Fruit fly (Drosophila melanogaster): Measurements from ENCODE around the gene CG6738.
A peak's percentile ranks its signal among the peaks of the same experiment; 100 is the strongest.

Gene CG6738

DNA sequence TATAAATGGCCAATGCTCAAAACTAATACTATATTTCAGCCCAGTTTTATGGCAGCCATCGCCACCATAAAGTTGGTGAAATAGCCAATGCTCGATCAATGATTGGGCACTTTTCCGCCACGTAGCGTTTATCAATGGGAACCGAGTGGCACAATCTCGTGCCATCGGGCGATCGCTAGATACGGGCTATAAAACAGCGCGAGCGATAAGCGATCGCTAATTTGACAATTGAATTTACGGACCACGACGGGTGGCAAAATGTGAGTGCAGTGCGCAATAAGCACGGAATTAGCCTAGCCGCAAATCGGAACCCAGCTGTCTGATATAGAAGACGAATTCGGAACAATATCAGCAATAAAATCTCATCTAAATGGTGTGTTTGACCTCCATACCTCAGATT, 40.9 kb downstream of the CG6738 start:
- TF ChIP-seq rn (GFP tag; IDR thresholded peaks at IDR 0.05) (no peak), CG8159 (tag; optimal IDR thresholded peaks at IDR 0.05) (no peak), EcR (GFP tag; optimal IDR thresholded peaks at IDR 0.05) (no peak), CG9948 (tag; optimal IDR thresholded peaks at IDR 0.05) (no peak), fd96Ca (GFP tag; IDR thresholded peaks at IDR 0.05) (no peak), CG4496 (GFP tag; IDR thresholded peaks at IDR 0.05) (no peak), CG15710 (tag; optimal IDR thresholded peaks at IDR 0.05) (no peak), Pif1A (GFP tag; optimal IDR thresholded peaks at IDR 0.05) (no peak), Pif1B (GFP tag; optimal IDR thresholded peaks at IDR 0.05) (no peak), CG8301 (tag; optimal IDR thresholded peaks at IDR 0.05) (no peak), CG14655 (GFP tag; optimal IDR thresholded peaks at IDR 0.05) (no peak), Snoo (tag; optimal IDR thresholded peaks at IDR 0.05) (no peak), D1 (tag; optimal IDR thresholded peaks at IDR 0.05) (no peak), CG34367 (tag; optimal IDR thresholded peaks at IDR 0.05) (no peak), CG10348 (GFP tag; IDR thresholded peaks at IDR 0.05) (no peak), gl (tag; optimal IDR thresholded peaks at IDR 0.05) (no peak), CG13204 (GFP tag; optimal IDR thresholded peaks at IDR 0.05) (no peak), CG32121 (GFP tag; IDR thresholded peaks at IDR 0.05) (no peak)

DNA sequence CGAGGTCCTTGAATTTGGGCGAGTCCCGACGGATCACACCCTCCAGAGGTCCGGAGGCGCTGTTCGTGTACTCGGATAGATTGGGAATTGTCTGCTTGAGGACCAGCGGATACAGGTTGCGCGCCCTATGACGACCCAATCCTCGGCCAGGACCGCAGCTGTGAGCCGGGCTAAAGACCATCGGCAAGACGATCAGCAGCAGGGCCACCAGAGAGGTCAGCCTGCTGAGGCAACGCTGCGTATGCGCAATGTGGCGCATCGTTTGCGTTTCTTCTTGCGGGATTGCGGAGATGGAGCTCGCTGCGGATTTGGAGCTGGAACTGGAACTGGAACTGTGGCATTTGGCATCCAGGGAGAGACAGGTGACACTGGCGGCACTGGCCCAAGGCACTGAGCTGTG, 41.8 kb downstream of the CG6738 start:
- TF ChIP-seq fd96Ca (GFP tag; IDR thresholded peaks at IDR 0.05), result no peak
- TF ChIP-seq CG15710 (tag; optimal IDR thresholded peaks at IDR 0.05), result no peak
- TF ChIP-seq CG10348 (GFP tag; IDR thresholded peaks at IDR 0.05), result no peak
- no peak for TF ChIP-seq CG34367 (tag; optimal IDR thresholded peaks at IDR 0.05)
- no peak for TF ChIP-seq rn (GFP tag; IDR thresholded peaks at IDR 0.05)

DNA sequence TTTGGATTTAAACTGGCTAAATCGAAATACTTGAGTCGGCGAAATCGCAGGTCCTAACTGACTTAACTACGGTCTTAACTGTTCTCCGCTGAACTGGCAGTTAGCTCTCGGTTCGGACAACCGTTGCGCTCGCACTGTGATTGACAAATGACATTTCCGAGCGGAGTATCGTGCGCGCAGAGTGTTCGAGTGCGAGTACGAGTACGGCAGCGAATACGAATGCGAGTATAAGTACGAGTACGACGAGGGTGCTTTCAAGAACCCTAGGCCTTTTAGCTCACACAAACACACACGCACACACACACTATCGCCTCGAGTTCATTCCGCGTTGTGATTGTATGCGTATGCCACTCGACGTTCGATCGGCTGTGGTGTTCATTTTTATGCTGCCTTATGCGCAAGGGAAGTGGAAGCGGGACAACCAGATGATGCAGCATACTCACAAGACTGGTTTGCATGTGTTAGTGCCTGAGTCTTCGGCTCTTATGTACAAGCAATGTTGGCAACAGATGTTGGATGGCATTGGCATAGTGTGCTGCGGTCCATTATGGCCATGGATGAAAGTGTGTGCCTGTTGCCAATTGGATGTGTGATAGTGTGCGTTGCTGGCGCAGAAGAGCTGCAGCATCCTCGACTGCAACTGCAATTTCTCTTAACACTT, 42.5 kb downstream of the CG6738 start, which contains the start of gene hh:
Gene hh (minus strand): TSS at position 229 of the 661 bp plus-strand sequence.
- TF ChIP-seq CG17806 (tag; optimal IDR thresholded peaks at IDR 0.05), result no peak
- TF ChIP-seq CG4496 (GFP tag; IDR thresholded peaks at IDR 0.05), result 0 out of 3 replicates have a peak, but pooled peaks have one; percentile 49
- no peak for TF ChIP-seq CG34367 (tag; optimal IDR thresholded peaks at IDR 0.05)

DNA sequence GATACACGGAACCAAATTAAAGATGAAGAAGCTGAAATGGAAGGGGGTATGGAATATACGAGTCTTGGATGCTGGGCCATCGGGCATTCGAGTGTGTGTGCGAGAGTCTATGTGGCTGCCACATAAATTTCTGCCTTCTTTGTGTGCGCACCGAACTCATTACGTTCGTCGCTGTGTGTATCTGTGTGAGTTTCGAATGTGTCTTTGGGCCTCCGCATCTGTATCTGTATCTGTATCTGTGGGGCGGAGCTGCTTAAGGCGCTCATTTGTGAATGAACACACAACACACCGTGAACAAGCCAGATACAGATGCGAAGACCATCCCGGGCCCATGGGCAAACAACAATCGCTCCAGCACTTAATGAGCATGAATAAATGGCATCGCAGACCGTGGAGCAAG, 44.1 kb downstream of the CG6738 start:
- no peak for TF ChIP-seq CG32121 (GFP tag; IDR thresholded peaks at IDR 0.05)
- no peak for TF ChIP-seq CG12605 (GFP tag; IDR thresholded peaks at IDR 0.05)
- no peak for TF ChIP-seq gl (tag; optimal IDR thresholded peaks at IDR 0.05)
- no peak for TF ChIP-seq Pif1B (GFP tag; optimal IDR thresholded peaks at IDR 0.05)
- TF ChIP-seq D1 (tag; optimal IDR thresholded peaks at IDR 0.05), result no peak
- TF ChIP-seq CG9948 (tag; optimal IDR thresholded peaks at IDR 0.05), result no peak
- TF ChIP-seq CG13204 (GFP tag; optimal IDR thresholded peaks at IDR 0.05), result no peak
- no peak for TF ChIP-seq Snoo (tag; optimal IDR thresholded peaks at IDR 0.05)
- TF ChIP-seq CG8159 (tag; optimal IDR thresholded peaks at IDR 0.05), result no peak
- no peak for TF ChIP-seq CG34367 (tag; optimal IDR thresholded peaks at IDR 0.05)
- no peak for TF ChIP-seq CG14655 (GFP tag; optimal IDR thresholded peaks at IDR 0.05)
- no peak for TF ChIP-seq EcR (GFP tag; optimal IDR thresholded peaks at IDR 0.05)
- no peak for TF ChIP-seq CG15710 (tag; optimal IDR thresholded peaks at IDR 0.05)
- TF ChIP-seq Ets98B (GFP tag; IDR thresholded peaks at IDR 0.05), result no peak
- TF ChIP-seq CG10348 (GFP tag; IDR thresholded peaks at IDR 0.05), result no peak
- no peak for TF ChIP-seq Pif1A (GFP tag; optimal IDR thresholded peaks at IDR 0.05)
- TF ChIP-seq CG17806 (tag; optimal IDR thresholded peaks at IDR 0.05), result no peak
- no peak for TF ChIP-seq rn (GFP tag; IDR thresholded peaks at IDR 0.05)
- TF ChIP-seq CG4496 (GFP tag; IDR thresholded peaks at IDR 0.05), result no peak

DNA sequence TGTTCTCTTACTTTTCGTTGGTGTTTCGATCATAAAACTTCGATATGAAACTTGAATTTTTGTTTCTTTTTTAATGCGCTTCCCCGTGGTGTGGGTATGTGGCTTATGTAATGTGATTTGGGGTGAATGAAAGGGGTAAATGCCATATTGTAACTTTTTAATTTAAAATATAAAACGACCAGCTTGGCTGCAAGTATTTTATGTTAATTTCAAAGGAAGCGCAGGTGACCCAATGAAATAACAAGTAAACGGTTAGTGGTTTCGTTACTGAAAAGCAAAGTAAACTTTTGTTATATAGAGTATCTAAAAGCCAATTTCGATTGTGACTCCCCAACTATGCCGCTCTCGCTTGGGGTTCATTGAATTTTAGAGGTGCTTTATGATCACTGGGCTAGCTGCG, 45.3 kb downstream of the CG6738 start:
- peak; percentile 38 for TF ChIP-seq CG15710 (tag; optimal IDR thresholded peaks at IDR 0.05)
- TF ChIP-seq Pif1A (GFP tag; optimal IDR thresholded peaks at IDR 0.05), result no peak
- peak; percentile 25 for TF ChIP-seq EcR (GFP tag; optimal IDR thresholded peaks at IDR 0.05)
- TF ChIP-seq CG14655 (GFP tag; optimal IDR thresholded peaks at IDR 0.05), result peak; percentile 15
- peak; percentile 13 for TF ChIP-seq CG17806 (tag; optimal IDR thresholded peaks at IDR 0.05)
- no peak for TF ChIP-seq CG8301 (tag; optimal IDR thresholded peaks at IDR 0.05)

DNA sequence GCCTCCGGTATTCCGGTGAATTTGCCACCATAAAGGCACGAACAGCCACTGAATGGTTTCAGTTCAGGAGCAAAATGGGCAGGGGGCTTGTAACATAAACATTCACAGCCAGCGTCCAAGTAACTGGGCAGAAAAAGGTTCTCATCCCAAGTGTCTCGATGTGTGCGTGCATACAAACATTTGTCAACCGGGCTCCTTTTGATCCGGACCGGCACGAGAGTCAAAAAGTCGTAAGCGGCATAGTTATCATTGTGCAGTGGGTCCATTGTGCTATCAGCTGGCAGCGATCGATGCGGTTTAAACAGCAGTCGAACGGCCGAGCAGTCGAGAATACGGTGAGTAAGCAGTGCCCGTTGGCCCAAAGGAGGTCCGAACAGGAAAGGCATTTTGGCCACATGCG, 46.3 kb downstream of the CG6738 start:
- TF ChIP-seq CG4496 (GFP tag; IDR thresholded peaks at IDR 0.05), result no peak
- no peak for TF ChIP-seq CG32121 (GFP tag; IDR thresholded peaks at IDR 0.05)
- TF ChIP-seq Pif1A (GFP tag; optimal IDR thresholded peaks at IDR 0.05), result no peak
- TF ChIP-seq gl (tag; optimal IDR thresholded peaks at IDR 0.05), result no peak
- no peak for TF ChIP-seq CG34367 (tag; optimal IDR thresholded peaks at IDR 0.05)
- TF ChIP-seq EcR (GFP tag; optimal IDR thresholded peaks at IDR 0.05), result no peak

DNA sequence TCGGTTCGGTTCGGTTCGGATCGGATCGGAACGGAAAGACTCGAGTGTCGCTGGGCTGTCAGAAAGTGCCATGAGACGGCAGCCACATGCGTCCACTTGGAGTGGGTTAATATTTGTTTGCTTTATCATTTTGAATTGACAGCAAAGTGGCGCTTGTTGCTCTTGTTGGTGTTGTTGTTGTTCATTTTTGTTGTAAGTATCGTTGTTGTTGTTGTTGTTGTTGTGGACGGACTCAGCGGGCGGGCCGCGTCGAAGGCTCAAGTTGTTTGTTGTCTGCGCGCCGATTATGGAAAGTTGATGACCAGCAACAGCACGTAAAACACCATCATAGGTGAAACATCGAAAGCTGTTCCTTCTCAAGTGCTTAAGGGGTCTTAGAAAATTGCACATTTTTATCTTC, 47.7 kb downstream of the CG6738 start:
- TF ChIP-seq Ets98B (GFP tag; IDR thresholded peaks at IDR 0.05) (no peak), Pif1A (GFP tag; optimal IDR thresholded peaks at IDR 0.05) (no peak), CG14655 (GFP tag; optimal IDR thresholded peaks at IDR 0.05) (no peak), CG9948 (tag; optimal IDR thresholded peaks at IDR 0.05) (no peak), CG32121 (GFP tag; IDR thresholded peaks at IDR 0.05) (no peak), D1 (tag; optimal IDR thresholded peaks at IDR 0.05) (no peak), CG12605 (GFP tag; IDR thresholded peaks at IDR 0.05) (no peak), CG8301 (tag; optimal IDR thresholded peaks at IDR 0.05) (no peak), CG34367 (tag; optimal IDR thresholded peaks at IDR 0.05) (no peak), gl (tag; optimal IDR thresholded peaks at IDR 0.05) (no peak), Snoo (tag; optimal IDR thresholded peaks at IDR 0.05) (no peak)
